Fruit fly (Drosophila melanogaster): ENCODE results near the gene CG10681.
A peak's percentile ranks its signal among the peaks of the same experiment; 100 is the strongest.

CG10681 gene

dm6 chr3L:12489952-12490351 lies 11.4 kb upstream of the CG10681 start:
- TF ChIP-seq CTCF (GFP tag; optimal IDR thresholded peaks at IDR 0.05) (no peak), B-H2 (GFP tag; optimal IDR thresholded peaks at IDR 0.05) (no peak), stwl (tag; optimal IDR thresholded peaks at IDR 0.05) (no peak), luna (GFP tag; optimal IDR thresholded peaks at IDR 0.05) (no peak), jing (GFP tag; optimal IDR thresholded peaks at IDR 0.05) (no peak), Dad (GFP tag; optimal IDR thresholded peaks at IDR 0.05) (no peak), peb (GFP tag; IDR thresholded peaks at IDR 0.05) (no peak), hbn (GFP tag; IDR thresholded peaks at IDR 0.05; ENCODE audit: partially characterized antibody) (peak; percentile 28; the same call in 1 of the 2 replicates), Gug (GFP tag; IDR thresholded peaks at IDR 0.05) (no peak), CG12104 (GFP tag; optimal IDR thresholded peaks at IDR 0.05) (no peak), Trl (optimal IDR thresholded peaks at IDR 0.05) (peak; percentile 91 to 92), Trl (GFP tag; optimal IDR thresholded peaks at IDR 0.05) (no peak), CG17328 (GFP tag; IDR thresholded peaks at IDR 0.05) (no peak; the same call in 1 of the 2 replicates), CG6765 (GFP tag; optimal IDR thresholded peaks at IDR 0.05) (peak; percentile 21), oc (tag; optimal IDR thresholded peaks at IDR 0.05) (no peak), yki (optimal IDR thresholded peaks at IDR 0.05) (peak; percentile 59), ranshi (GFP tag; IDR thresholded peaks at IDR 0.05) (no peak), sna (GFP tag; IDR thresholded peaks at IDR 0.05; ENCODE audit: partially characterized antibody) (no peak), HmgD (GFP tag; optimal IDR thresholded peaks at IDR 0.05) (no peak), CG10366 (GFP tag; IDR thresholded peaks at IDR 0.05) (no peak), nau (GFP tag; optimal IDR thresholded peaks at IDR 0.05) (no peak), z (GFP tag; IDR thresholded peaks at IDR 0.05) (no peak), trem (tag; optimal IDR thresholded peaks at IDR 0.05) (no peak), otp (GFP tag; IDR thresholded peaks at IDR 0.05) (0 out of 3 replicates have a peak, but pooled peaks have one; percentile 5), sim (GFP tag; IDR thresholded peaks at IDR 0.05) (0 out of 2 replicates have a peak, but pooled peaks have one; percentile 23), Dip3 (GFP tag; optimal IDR thresholded peaks at IDR 0.05) (no peak), CG2116 (GFP tag; optimal IDR thresholded peaks at IDR 0.05) (no peak), CG1647 (GFP tag; optimal IDR thresholded peaks at IDR 0.05) (no peak), Bteb2 (GFP tag; optimal IDR thresholded peaks at IDR 0.05) (no peak), Pdp1 (GFP tag; optimal IDR thresholded peaks at IDR 0.05) (peak in 1 of 2 experiments; percentile 97), dimm (GFP tag; IDR thresholded peaks at IDR 0.05) (no peak), GATAe (GFP tag; conservative IDR thresholded peaks at IDR 0.05) (no peak), gro (GFP tag; optimal IDR thresholded peaks at IDR 0.05) (no peak), Bgb (GFP tag; IDR thresholded peaks at IDR 0.05; ENCODE audit: partially characterized antibody) (no peak), lab (GFP tag; optimal IDR thresholded peaks at IDR 0.05) (no peak), CG14014 (GFP tag; IDR thresholded peaks at IDR 0.05) (no peak), CG2120 (GFP tag; optimal IDR thresholded peaks at IDR 0.05) (no peak), nom (GFP tag; optimal IDR thresholded peaks at IDR 0.05) (peak; percentile 43), grn (GFP tag; optimal IDR thresholded peaks at IDR 0.05) (peak; percentile 78), CG13287 (GFP tag; IDR thresholded peaks at IDR 0.05; ENCODE audit: partially characterized antibody) (0 out of 2 replicates have a peak, but pooled peaks have one; percentile 8), CG2202 (tag; optimal IDR thresholded peaks at IDR 0.05) (no peak), CG33213 (GFP tag; optimal IDR thresholded peaks at IDR 0.05) (no peak), schlank (tag; optimal IDR thresholded peaks at IDR 0.05) (no peak), CG34376 (GFP tag; optimal IDR thresholded peaks at IDR 0.05) (peak; percentile 25), CG7987 (GFP tag; optimal IDR thresholded peaks at IDR 0.05) (no peak), Dll (GFP tag; IDR thresholded peaks at IDR 0.05; ENCODE audit: partially characterized antibody) (0 out of 4 replicates have a peak, but pooled peaks have one; percentile 31), gcm (GFP tag; optimal IDR thresholded peaks at IDR 0.05) (no peak), CG34224 (GFP tag; IDR thresholded peaks at IDR 0.05; ENCODE audit: partially characterized antibody) (peak; percentile 42; the same call in 1 of the 3 replicates), so (GFP tag; IDR thresholded peaks at IDR 0.05) (0 out of 3 replicates have a peak, but pooled peaks have one; percentile 24), Six4 (GFP tag; optimal IDR thresholded peaks at IDR 0.05) (no peak), ato (GFP tag; IDR thresholded peaks at IDR 0.05; ENCODE audit: partially characterized antibody) (0 out of 2 replicates have a peak, but pooled peaks have one; percentile 15), ac (GFP tag; optimal IDR thresholded peaks at IDR 0.05) (no peak)
